Worm (Caenorhabditis elegans): ENCODE measurements around the gene F36F12.1.

ce11 chrV:2135323-2135722, 32.3 kb upstream of the F36F12.1 start:
- TF ChIP-seq snu-23 (GFP tag; optimal IDR thresholded peaks at IDR 0.05) (peak; percentile 7), skn-1 (tag; optimal IDR thresholded peaks at IDR 0.05) (peak; percentile 23), nhr-237 (tag; optimal IDR thresholded peaks at IDR 0.05) (no peak), jun-1 (tag; optimal IDR thresholded peaks at IDR 0.05) (peak; percentile 56), nhr-11 (tag; optimal IDR thresholded peaks at IDR 0.05) (no peak), nhr-28 (tag; optimal IDR thresholded peaks at IDR 0.05) (no peak), lsy-2 (tag; optimal IDR thresholded peaks at IDR 0.05) (peak in 1 of 2 experiments; percentile 44), egl-13 (tag; optimal IDR thresholded peaks at IDR 0.05) (no peak), unc-98 (GFP tag; IDR thresholded peaks at IDR 0.05) (no peak)
